Worm (Caenorhabditis elegans) whole organism, L2 larva: Measurements from ENCODE around the gene K02E2.11.

Experiments
- ama-1 ChIP-seq: fragments of 150-350 bp; optimal IDR thresholded peaks from 2 replicates; lab custom pipeline; 2018; ENCODE audit warnings: inconsistent platforms
- ceh-82 ChIP-seq: fragments of 150-350 bp; optimal IDR thresholded peaks from 2 replicates; lab custom pipeline; 2014; ENCODE audit warnings: missing biosample characterization, missing genetic modification characterization
- lsy-2 ChIP-seq, 2 experiments: fragments of 150-350 bp in 1 of 2; sonication (generic microtip) in 1 of 2; optimal IDR thresholded peaks; 2 replicates each; lab custom pipeline; 2014 to 2017; ENCODE audit warnings: missing biosample characterization in 2 of 2, missing genetic modification characterization in 2 of 2
- unc-39 ChIP-seq: fragments of 150-350 bp; optimal IDR thresholded peaks from 2 replicates; lab custom pipeline; 2014; ENCODE audit warnings: missing biosample characterization, missing genetic modification characterization
- unc-62 ChIP-seq: fragments of 150-350 bp; optimal IDR thresholded peaks from 2 replicates; lab custom pipeline; 2014; ENCODE audit warnings: missing biosample characterization, missing genetic modification reagents, missing genetic modification characterization

DNA sequence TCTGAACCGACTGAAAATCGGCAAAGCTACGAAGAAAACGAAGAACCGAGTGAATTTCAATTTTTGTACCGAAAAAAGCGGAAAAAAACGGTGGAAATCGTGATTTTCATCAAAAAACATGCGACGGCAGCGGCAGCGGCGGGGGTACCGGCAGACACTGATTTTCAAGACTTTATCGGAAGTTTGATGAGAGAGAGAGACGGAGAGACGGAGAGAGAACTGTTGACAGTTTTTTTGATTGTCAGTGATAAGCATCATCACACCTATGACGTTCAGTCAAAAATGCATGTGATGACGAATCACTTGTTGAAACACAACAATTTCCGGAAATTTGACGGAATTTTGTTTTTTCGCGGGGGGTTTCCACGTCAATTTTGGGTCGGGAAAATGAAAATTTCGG is 30.3 kb downstream of the K02E2.11 start:
- TF ChIP-seq unc-62 = no peak
- TF ChIP-seq unc-39 (tag; lab: Kevin White, UChicago) = no peak
- TF ChIP-seq lsy-2 (tag; optimal IDR thresholded peaks at IDR 0.05; lab: Kevin White, UChicago) = no peak
- no peak for TF ChIP-seq ceh-82 (tag; lab: Kevin White, UChicago)
- no peak for TF ChIP-seq ama-1 (lab: Kevin White, UChicago)
